Fruit fly (Drosophila melanogaster) S2 (cell line): ENCODE measurements around the gene Rpn11.

ENCODE experiments used
- CG8478 ChIP-seq: fragments of >200 bp; optimal IDR thresholded peaks from 2 replicates; lab custom pipeline; 2018
- CTCF ChIP-seq, 2 experiments: fragments of >200 bp; optimal IDR thresholded peaks; 2 replicates each; lab custom pipeline; 2018

DNA sequence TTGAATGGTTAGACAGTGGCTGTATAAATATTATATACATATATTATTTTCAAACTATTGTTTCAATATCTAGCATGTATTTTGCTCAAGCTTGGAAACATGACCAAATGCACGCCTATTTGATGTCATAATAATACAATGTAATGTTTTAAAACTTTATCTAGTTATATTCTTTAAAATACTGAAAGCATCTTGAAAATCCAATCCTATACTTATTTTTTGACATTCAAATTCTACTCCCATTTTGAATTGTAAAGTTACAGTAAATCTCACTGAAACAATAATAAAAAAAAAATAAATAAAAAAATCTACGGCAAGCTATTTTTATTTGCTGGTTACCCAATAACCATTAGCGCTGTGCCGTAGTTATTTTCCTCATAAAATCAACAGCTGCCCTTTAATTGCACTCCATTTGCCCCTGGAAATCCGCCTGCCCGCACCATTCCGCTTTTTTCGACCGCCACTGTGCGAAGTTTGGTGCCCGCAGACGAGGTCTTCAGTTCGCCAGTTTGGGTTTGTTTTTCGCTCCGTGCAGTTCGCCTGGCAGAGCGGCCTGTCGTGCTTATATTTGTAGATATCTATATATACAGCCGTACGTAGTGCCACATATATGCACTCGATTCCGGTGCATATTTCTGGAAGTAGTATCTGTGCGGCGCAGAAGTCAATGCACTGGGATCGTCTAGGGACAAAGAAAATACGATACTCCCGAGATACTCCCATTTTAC is 14.5 kb downstream of the Rpn11 start:
- TF ChIP-seq CTCF (optimal IDR thresholded peaks at IDR 0.05; lab: Kevin White, UChicago): no peak
- no peak for TF ChIP-seq CG8478
